Fruit fly (Drosophila melanogaster) whole organism, embryonic: ENCODE data around the gene RhoBTB.

ENCODE experiments used
- BEAF-32 ChIP-seq: fragments of 200-800 bp; sonication (Bioruptor generic); optimal IDR thresholded peaks from 3 replicates; lab custom pipeline; 2017; ENCODE audit warnings: missing biosample characterization, missing genetic modification characterization, mild to moderate bottlenecking, moderate library complexity, missing genetic modification reagents
- CG10209 ChIP-seq: fragments of 200-800 bp; sonication (Bioruptor generic); optimal IDR thresholded peaks from 3 replicates; lab custom pipeline; 2017; ENCODE audit warnings: missing biosample characterization, mild to moderate bottlenecking, missing genetic modification characterization, missing genetic modification reagents
- CG10366 ChIP-seq: fragments of 200-800 bp; sonication (Bioruptor generic); IDR thresholded peaks from 2 replicates; pipeline ENCODE4 v1.3.6; 2022; ENCODE audit warnings: missing biosample characterization, missing genetic modification characterization
- CG10979 ChIP-seq: fragments of 200-800 bp; sonication (Bioruptor generic); optimal IDR thresholded peaks from 2 replicates; lab custom pipeline; 2018; ENCODE audit warnings: missing biosample characterization, mild to moderate bottlenecking, missing genetic modification characterization, moderate library complexity
- CG14710 ChIP-seq: fragments of 200-800 bp; sonication (Bioruptor generic); optimal IDR thresholded peaks from 3 replicates; lab custom pipeline; 2019; ENCODE audit warnings: missing biosample characterization, mild to moderate bottlenecking, missing genetic modification characterization, moderate library complexity
- CG15073 ChIP-seq: fragments of 200-800 bp; sonication (Bioruptor generic); optimal IDR thresholded peaks from 2 replicates; lab custom pipeline; 2016; ENCODE audit warnings: missing biosample characterization, missing genetic modification characterization
- CG15479 ChIP-seq: fragments of 200-800 bp; sonication (Bioruptor generic); optimal IDR thresholded peaks from 3 replicates; lab custom pipeline; 2019; ENCODE audit warnings: missing biosample characterization, mild to moderate bottlenecking, missing genetic modification characterization, moderate library complexity
- CG15514 ChIP-seq: fragments of 200-800 bp; sonication (Bioruptor generic); optimal IDR thresholded peaks from 3 replicates; lab custom pipeline; 2017; ENCODE audit warnings: missing biosample characterization, missing genetic modification characterization, mild to moderate bottlenecking, moderate library complexity, missing genetic modification reagents
- CG16813 ChIP-seq: fragments of 200-800 bp; sonication (Bioruptor generic); IDR thresholded peaks from 3 replicates; pipeline ENCODE4 v1.3.6; 2022; ENCODE audit warnings: missing biosample characterization, missing genetic modification characterization; ENCODE audit not compliant: partially characterized antibody
- CG16815 ChIP-seq: fragments of 200-800 bp; sonication (Bioruptor generic); optimal IDR thresholded peaks from 3 replicates; lab custom pipeline; 2017; ENCODE audit warnings: missing biosample characterization, mild to moderate bottlenecking, missing genetic modification characterization
- CG17568 ChIP-seq: fragments of 200-800 bp; sonication (Bioruptor generic); optimal IDR thresholded peaks from 2 replicates; lab custom pipeline; 2018; ENCODE audit warnings: missing biosample characterization, mild to moderate bottlenecking, missing genetic modification characterization, moderate library complexity
- CG18619 ChIP-seq: fragments of 200-800 bp; sonication (Bioruptor generic); optimal IDR thresholded peaks from 3 replicates; lab custom pipeline; 2017; ENCODE audit warnings: missing biosample characterization, mild to moderate bottlenecking, missing genetic modification characterization
- CG2116 ChIP-seq: fragments of 200-800 bp; sonication (Bioruptor generic); optimal IDR thresholded peaks from 3 replicates; lab custom pipeline; 2018; ENCODE audit warnings: missing biosample characterization, mild to moderate bottlenecking, missing genetic modification characterization
- CG2712 ChIP-seq: fragments of 200-800 bp; optimal IDR thresholded peaks from 3 replicates; lab custom pipeline; 2019; ENCODE audit warnings: missing biosample characterization, mild to moderate bottlenecking, missing genetic modification characterization, moderate library complexity
- CG3163 ChIP-seq: fragments of 200-800 bp; sonication (Bioruptor generic); optimal IDR thresholded peaks from 3 replicates; lab custom pipeline; 2016; ENCODE audit warnings: missing biosample characterization, missing genetic modification characterization
- CG33213 ChIP-seq: fragments of 200-800 bp; sonication (Bioruptor generic); optimal IDR thresholded peaks from 3 replicates; lab custom pipeline; 2016; ENCODE audit warnings: missing biosample characterization, missing genetic modification characterization
- CG34376 ChIP-seq: fragments of 200-800 bp; sonication (Bioruptor generic); optimal IDR thresholded peaks from 2 replicates; lab custom pipeline; 2018; ENCODE audit warnings: missing biosample characterization, mild to moderate bottlenecking, missing genetic modification characterization
- CG4328 ChIP-seq: fragments of 200-800 bp; sonication (Bioruptor generic); optimal IDR thresholded peaks from 3 replicates; lab custom pipeline; 2017; ENCODE audit warnings: missing biosample characterization, missing genetic modification reagents, missing genetic modification characterization
- CG43689 ChIP-seq: fragments of 200-800 bp; sonication (Bioruptor generic); IDR thresholded peaks from 2 replicates; pipeline ENCODE4 v1.3.6; 2022; ENCODE audit warnings: missing biosample characterization, missing genetic modification characterization
- CG7357 ChIP-seq: fragments of 200-800 bp; sonication (Bioruptor generic); IDR thresholded peaks from 3 replicates; pipeline ENCODE4 v1.3.6; 2022; ENCODE audit warnings: missing biosample characterization, missing genetic modification characterization
- CG7987 ChIP-seq: fragments of 200-800 bp; sonication (Bioruptor generic); optimal IDR thresholded peaks from 2 replicates; lab custom pipeline; 2018; ENCODE audit warnings: missing biosample characterization, mild to moderate bottlenecking, missing genetic modification characterization, moderate library complexity
- CG9727 ChIP-seq: fragments of 200-800 bp; sonication (Bioruptor generic); optimal IDR thresholded peaks from 3 replicates; lab custom pipeline; 2017; ENCODE audit warnings: missing biosample characterization, mild to moderate bottlenecking, missing genetic modification characterization
- CG9932 ChIP-seq: fragments of 200-800 bp; sonication (Bioruptor generic); IDR thresholded peaks from 2 replicates; pipeline ENCODE4 v1.3.6; 2022; ENCODE audit warnings: missing biosample characterization, missing genetic modification characterization
- CkIIα-i1 ChIP-seq: fragments of 200-800 bp; sonication (Bioruptor generic); IDR thresholded peaks from 2 replicates; pipeline ENCODE4 v1.3.6; 2022; ENCODE audit warnings: missing biosample characterization, missing genetic modification characterization
- Dek ChIP-seq: fragments of 200-800 bp; sonication (Bioruptor generic); optimal IDR thresholded peaks from 3 replicates; lab custom pipeline; 2019; ENCODE audit warnings: missing biosample characterization, mild to moderate bottlenecking, missing genetic modification characterization, moderate library complexity
- Dip2 ChIP-seq: fragments of 200-800 bp; sonication (Bioruptor generic); IDR thresholded peaks from 2 replicates; pipeline ENCODE4 v1.3.6; 2022; ENCODE audit warnings: missing biosample characterization, missing genetic modification characterization
- Dll ChIP-seq: fragments of 200-800 bp; sonication (Bioruptor generic); IDR thresholded peaks from 4 replicates; pipeline ENCODE4 v1.3.6; 2022; ENCODE audit warnings: missing biosample characterization, missing genetic modification characterization; ENCODE audit not compliant: partially characterized antibody
- GATAe ChIP-seq: fragments of 200-800 bp; sonication (Bioruptor generic); conservative IDR thresholded peaks from 2 replicates; pipeline ENCODE4 v1.3.6; 2022; ENCODE audit warnings: missing biosample characterization, missing genetic modification characterization
- Hr3 ChIP-seq: fragments of 200-800 bp; sonication (Bioruptor generic); optimal IDR thresholded peaks from 3 replicates; lab custom pipeline; 2016; ENCODE audit warnings: missing biosample characterization, missing genetic modification characterization
- Hsf ChIP-seq: fragments of 200-800 bp; sonication (Bioruptor generic); optimal IDR thresholded peaks from 3 replicates; lab custom pipeline; 2016; ENCODE audit warnings: missing biosample characterization, missing genetic modification characterization
- Mes4 ChIP-seq: fragments of 200-800 bp; sonication (Bioruptor generic); optimal IDR thresholded peaks from 2 replicates; lab custom pipeline; 2016; ENCODE audit warnings: missing biosample characterization, missing genetic modification characterization
- Sry-δ ChIP-seq: fragments of 200-800 bp; sonication (Bioruptor generic); optimal IDR thresholded peaks from 2 replicates; lab custom pipeline; 2016; ENCODE audit warnings: missing biosample characterization, missing genetic modification characterization
- Vsx1 ChIP-seq: fragments of 200-800 bp; sonication (Bioruptor generic); optimal IDR thresholded peaks from 2 replicates; lab custom pipeline; 2017; ENCODE audit warnings: missing biosample characterization, mild to moderate bottlenecking, missing genetic modification characterization, missing genetic modification reagents
- bcd ChIP-seq: fragments of 200-800 bp; sonication (Bioruptor generic); optimal IDR thresholded peaks from 2 replicates; lab custom pipeline; 2017; ENCODE audit warnings: missing biosample characterization, mild to moderate bottlenecking, missing genetic modification characterization
- cato ChIP-seq: fragments of 200-800 bp; sonication (Bioruptor generic); optimal IDR thresholded peaks from 2 replicates; lab custom pipeline; 2016; ENCODE audit warnings: missing biosample characterization, missing genetic modification characterization, borderline replicate concordance
- dati ChIP-seq: fragments of 200-800 bp; sonication (Bioruptor generic); IDR thresholded peaks from 2 replicates; pipeline ENCODE4 v1.3.6; 2022; ENCODE audit warnings: missing biosample characterization, missing genetic modification characterization
- inv ChIP-seq: fragments of 200-800 bp; sonication (Bioruptor generic); IDR thresholded peaks from 2 replicates; pipeline ENCODE4 v1.3.6; 2022; ENCODE audit warnings: missing biosample characterization, missing genetic modification characterization; ENCODE audit not compliant: partially characterized antibody
- oc ChIP-seq: fragments of 200-800 bp; sonication (Bioruptor generic); optimal IDR thresholded peaks from 2 replicates; lab custom pipeline; 2018; ENCODE audit warnings: missing biosample characterization, mild to moderate bottlenecking, missing genetic modification characterization, moderate library complexity
- pfk ChIP-seq: fragments of 200-800 bp; sonication (Bioruptor generic); optimal IDR thresholded peaks from 2 replicates; lab custom pipeline; 2018; ENCODE audit warnings: missing biosample characterization, mild to moderate bottlenecking, missing genetic modification characterization, moderate library complexity
- pho ChIP-seq: fragments of 200-800 bp; sonication (Bioruptor generic); optimal IDR thresholded peaks from 2 replicates; lab custom pipeline; 2016; ENCODE audit warnings: missing biosample characterization, missing genetic modification characterization
- ro ChIP-seq: fragments of 200-800 bp; sonication (Bioruptor generic); IDR thresholded peaks from 2 replicates; pipeline ENCODE4 v1.3.6; 2022; ENCODE audit warnings: missing biosample characterization, missing genetic modification characterization
- row ChIP-seq: fragments of 200-800 bp; sonication (Bioruptor generic); IDR thresholded peaks from 3 replicates; pipeline ENCODE4 v1.3.6; 2022; ENCODE audit warnings: missing biosample characterization, missing genetic modification characterization
- sna ChIP-seq: fragments of 200-800 bp; sonication (Bioruptor generic); IDR thresholded peaks from 2 replicates; pipeline ENCODE4 v1.3.6; 2022; ENCODE audit warnings: missing biosample characterization, missing genetic modification characterization; ENCODE audit not compliant: partially characterized antibody
- so ChIP-seq: fragments of 200-800 bp; sonication (Bioruptor generic); IDR thresholded peaks from 3 replicates; pipeline ENCODE4 v1.3.6; 2022; ENCODE audit warnings: missing biosample characterization, missing genetic modification characterization
- sob ChIP-seq: fragments of 200-800 bp; sonication (Bioruptor generic); IDR thresholded peaks from 2 replicates; pipeline ENCODE4 v1.3.6; 2022; ENCODE audit warnings: missing biosample characterization, missing genetic modification characterization
- tap ChIP-seq: fragments of 200-800 bp; optimal IDR thresholded peaks from 3 replicates; lab custom pipeline; 2019; ENCODE audit warnings: missing biosample characterization, mild to moderate bottlenecking, missing genetic modification characterization, moderate library complexity
- ttk ChIP-seq: fragments of 200-800 bp; sonication (Bioruptor generic); IDR thresholded peaks from 2 replicates; pipeline ENCODE4 v2.1.2; 2022; ENCODE audit warnings: missing biosample characterization, missing genetic modification characterization
- vvl ChIP-seq: fragments of 200-800 bp; sonication (Bioruptor generic); IDR thresholded peaks from 2 replicates; pipeline ENCODE4 v1.3.6; 2022; ENCODE audit warnings: missing biosample characterization, missing genetic modification characterization
- zf30C ChIP-seq: fragments of 200-800 bp; sonication (Bioruptor generic); optimal IDR thresholded peaks from 3 replicates; lab custom pipeline; 2018; ENCODE audit warnings: missing biosample characterization, mild to moderate bottlenecking, missing genetic modification characterization

Gene RhoBTB

DNA sequence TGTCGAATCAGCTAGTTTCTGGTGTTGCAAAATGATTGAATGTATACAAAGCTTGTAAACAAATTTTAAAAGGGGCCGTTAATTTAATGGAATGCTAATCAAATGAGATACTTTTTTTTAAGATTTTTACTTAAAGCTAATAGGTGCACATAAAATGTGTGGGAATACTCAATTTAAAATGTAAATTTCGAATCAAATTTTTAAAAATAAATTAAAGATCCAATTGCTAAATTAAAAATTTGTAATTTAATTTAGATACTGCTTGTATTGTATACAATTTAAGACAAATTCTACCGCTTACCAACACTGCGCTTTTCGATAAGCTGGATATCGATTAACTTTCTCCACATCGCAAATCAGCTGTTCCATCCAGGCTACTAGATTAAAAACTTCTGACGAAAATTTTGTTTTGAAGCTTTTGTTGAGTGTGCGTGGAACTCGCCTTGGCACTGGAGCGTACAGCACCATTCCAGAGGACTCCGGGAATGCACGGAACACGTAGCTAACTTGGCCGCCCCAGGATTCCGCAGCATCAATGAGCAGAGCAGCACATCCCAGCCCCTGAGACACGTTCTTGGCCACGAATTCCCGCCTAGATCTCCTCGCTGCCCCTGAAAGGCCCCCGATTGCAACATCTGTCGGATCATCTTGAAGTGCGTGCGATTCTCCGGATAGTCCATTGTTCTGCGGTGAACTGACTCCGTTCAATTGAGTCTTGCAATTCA is 8.2 kb downstream of the RhoBTB start, which contains the start of the genes CG5498 and fbl (continued):
- peak; percentile 85 for TF ChIP-seq CG14710 (tag; lab: Kevin White, UChicago)
- TF ChIP-seq CG15073: peak; percentile 24
- TF ChIP-seq BEAF-32 (GFP tag; lab: Kevin White, UChicago): peak; percentile 57
- TF ChIP-seq oc: no peak
- TF ChIP-seq Dip2: no peak
- no peak for TF ChIP-seq CG17568 (GFP tag; lab: Kevin White, UChicago)
- peak; percentile 42 for TF ChIP-seq CG18619 (GFP tag; lab: Kevin White, UChicago)
- peak; percentile 45 for TF ChIP-seq CG10209 (GFP tag; lab: Kevin White, UChicago)
- TF ChIP-seq CG15479: peak; percentile 33
- peak; percentile 75 for TF ChIP-seq CG34376 (GFP tag; lab: Kevin White, UChicago)
- no peak for TF ChIP-seq pfk
- no peak for TF ChIP-seq ro (GFP tag; lab: Robert Waterston, UW)
- TF ChIP-seq bcd (GFP tag; lab: Kevin White, UChicago): peak; percentile 65
- TF ChIP-seq pho (GFP tag; lab: Kevin White, UChicago): peak; percentile 38
- peak; percentile 26 for TF ChIP-seq CG16815 (GFP tag; lab: Kevin White, UChicago)
- TF ChIP-seq CG15514: peak; percentile 72
- no peak for TF ChIP-seq CG7987 (GFP tag; lab: Kevin White, UChicago)
- peak; percentile 76 for TF ChIP-seq CG2116 (GFP tag; lab: Kevin White, UChicago)
- TF ChIP-seq CG3163 (GFP tag; lab: Kevin White, UChicago): no peak
- TF ChIP-seq zf30C: no peak
- no peak for TF ChIP-seq dati
- TF ChIP-seq ttk (GFP tag; lab: Robert Waterston, UW): no peak
- TF ChIP-seq inv: no peak
- TF ChIP-seq sob (GFP tag; lab: Robert Waterston, UW): 0 out of 2 replicates have a peak, but pooled peaks have one; percentile 40
- peak; percentile 52 for TF ChIP-seq CG10979 (tag; lab: Kevin White, UChicago)
- no peak for TF ChIP-seq CG16813 (GFP tag; lab: Robert Waterston, UW)
- peak; percentile 47 for TF ChIP-seq cato (GFP tag; lab: Kevin White, UChicago)
- peak; percentile 78 for TF ChIP-seq Hsf
- TF ChIP-seq Vsx1 (GFP tag; lab: Kevin White, UChicago): peak; percentile 67
- no peak for TF ChIP-seq CkIIα-i1 (GFP tag; lab: Robert Waterston, UW)
- TF ChIP-seq sna (GFP tag; lab: Robert Waterston, UW): 0 out of 2 replicates have a peak, but pooled peaks have one; percentile 31
- peak; percentile 30 for TF ChIP-seq CG4328 (GFP tag; lab: Kevin White, UChicago)
- TF ChIP-seq Hr3 (GFP tag; lab: Kevin White, UChicago): peak; percentile 64
- TF ChIP-seq vvl: peak; percentile 72
- no peak for TF ChIP-seq GATAe (GFP tag; lab: Robert Waterston, UW)
- TF ChIP-seq CG33213 (GFP tag; lab: Kevin White, UChicago): peak; percentile 29
- TF ChIP-seq CG10366 (GFP tag; lab: Robert Waterston, UW): no peak; the same call in 1 of the 2 replicates
- peak; percentile 56 for TF ChIP-seq CG9932 (GFP tag; lab: Robert Waterston, UW)
- no peak for TF ChIP-seq CG43689 (GFP tag; lab: Robert Waterston, UW)
- peak; percentile 78 for TF ChIP-seq CG2712 (tag; lab: Kevin White, UChicago)
- TF ChIP-seq CG7357: no peak
- peak; percentile 6 for TF ChIP-seq Mes4 (GFP tag; lab: Kevin White, UChicago)
- peak; percentile 40 for TF ChIP-seq Sry-δ (GFP tag; lab: Kevin White, UChicago)
- peak; percentile 13 for TF ChIP-seq tap (tag; lab: Kevin White, UChicago)
- peak; percentile 35 for TF ChIP-seq Dek
- TF ChIP-seq Dll (GFP tag; lab: Robert Waterston, UW): peak; percentile 49; the same call in 1 of the 4 replicates
- TF ChIP-seq row: peak; percentile 56
- TF ChIP-seq so (GFP tag; lab: Robert Waterston, UW): no peak
- peak; percentile 65 for TF ChIP-seq CG9727 (GFP tag; lab: Kevin White, UChicago)
